Fruit fly (Drosophila melanogaster): ENCODE results near the gene CG13457.

DNA sequence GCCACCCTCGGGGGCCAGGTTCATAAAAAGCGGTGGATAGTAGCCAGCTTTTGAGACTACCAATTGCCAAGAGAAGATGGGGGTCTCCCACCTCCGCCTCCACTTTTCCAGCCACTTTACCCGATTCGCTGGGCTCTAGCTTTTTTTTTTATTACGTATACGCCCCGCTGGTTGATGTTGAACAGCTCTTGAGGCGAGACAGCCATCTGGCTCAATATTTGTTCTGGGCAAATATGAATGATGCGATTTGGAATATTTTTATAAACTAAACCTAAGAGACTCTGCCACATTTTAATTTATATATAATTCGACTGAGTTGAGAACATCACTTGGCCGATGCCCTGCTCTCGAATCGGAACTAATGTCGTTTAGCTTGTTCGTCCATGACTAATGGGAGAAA is 18.9 kb upstream of the CG13457 start:
- TF ChIP-seq CG10348 (GFP tag; IDR thresholded peaks at IDR 0.05) (no peak), CG32121 (GFP tag; IDR thresholded peaks at IDR 0.05) (no peak), Snoo (tag; optimal IDR thresholded peaks at IDR 0.05) (no peak), CG9948 (tag; optimal IDR thresholded peaks at IDR 0.05) (no peak), EcR (GFP tag; optimal IDR thresholded peaks at IDR 0.05) (no peak), CG4496 (GFP tag; IDR thresholded peaks at IDR 0.05) (no peak), fd96Ca (GFP tag; IDR thresholded peaks at IDR 0.05) (no peak), Pif1B (GFP tag; optimal IDR thresholded peaks at IDR 0.05) (no peak), Ets98B (GFP tag; IDR thresholded peaks at IDR 0.05) (no peak), CG17806 (tag; optimal IDR thresholded peaks at IDR 0.05) (no peak), gl (tag; optimal IDR thresholded peaks at IDR 0.05) (no peak), CG14655 (GFP tag; optimal IDR thresholded peaks at IDR 0.05) (no peak), CG34367 (tag; optimal IDR thresholded peaks at IDR 0.05) (no peak)

All from whole organism, pupa.